Fruit fly (Drosophila melanogaster) whole organism, embryonic: ENCODE results near the gene Gart.

Experiments used
- ATbp ChIP-seq: fragments of 200-800 bp; sonication (Bioruptor generic); optimal IDR thresholded peaks from 2 replicates; lab custom pipeline; 2017; ENCODE audit warnings: missing biosample characterization, mild to moderate bottlenecking, missing genetic modification characterization, missing genetic modification reagents
- Atf6 ChIP-seq: fragments of 200-800 bp; sonication (Bioruptor generic); IDR thresholded peaks from 2 replicates; pipeline ENCODE4 v1.3.6; 2022; ENCODE audit warnings: missing biosample characterization, missing genetic modification characterization
- Blimp-1 ChIP-seq: fragments of 200-800 bp; sonication (Bioruptor generic); optimal IDR thresholded peaks from 3 replicates; lab custom pipeline; 2018; ENCODE audit warnings: missing biosample characterization, missing genetic modification characterization, mild to moderate bottlenecking, moderate library complexity, missing genetic modification reagents
- CG10654 ChIP-seq: fragments of 200-800 bp; sonication (Bioruptor generic); optimal IDR thresholded peaks from 2 replicates; lab custom pipeline; 2016; ENCODE audit warnings: missing biosample characterization, missing genetic modification characterization
- CG11085 ChIP-seq: fragments of 200-800 bp; sonication (Bioruptor generic); IDR thresholded peaks from 2 replicates; pipeline ENCODE4 v1.3.6; 2022; ENCODE audit warnings: missing biosample characterization, missing genetic modification characterization
- CG11093 ChIP-seq: fragments of 200-800 bp; sonication (Bioruptor generic); IDR thresholded peaks from 3 replicates; pipeline ENCODE4 v1.3.6; 2022; ENCODE audit warnings: missing biosample characterization, missing genetic modification characterization
- CG11247 ChIP-seq: fragments of 200-800 bp; sonication (Bioruptor generic); IDR thresholded peaks from 2 replicates; pipeline ENCODE4 v1.3.6; 2022; ENCODE audit warnings: missing biosample characterization, missing genetic modification characterization
- CG12104 ChIP-seq: fragments of 200-800 bp; sonication (Bioruptor generic); optimal IDR thresholded peaks from 3 replicates; lab custom pipeline; 2016; ENCODE audit warnings: missing biosample characterization, missing genetic modification characterization
- CG13624 ChIP-seq: fragments of 200-800 bp; sonication (Bioruptor generic); optimal IDR thresholded peaks from 2 replicates; lab custom pipeline; 2016; ENCODE audit warnings: missing biosample characterization, missing genetic modification characterization
- CG1647 ChIP-seq: fragments of 200-800 bp; sonication (Bioruptor generic); optimal IDR thresholded peaks from 3 replicates; lab custom pipeline; 2016; ENCODE audit warnings: missing biosample characterization, missing genetic modification characterization
- CG16813 ChIP-seq: fragments of 200-800 bp; sonication (Bioruptor generic); IDR thresholded peaks from 3 replicates; pipeline ENCODE4 v1.3.6; 2022; ENCODE audit warnings: missing biosample characterization, missing genetic modification characterization; ENCODE audit not compliant: partially characterized antibody
- CG16863 ChIP-seq: fragments of 200-800 bp; sonication (Bioruptor generic); optimal IDR thresholded peaks from 3 replicates; lab custom pipeline; 2016; ENCODE audit warnings: missing biosample characterization, missing genetic modification characterization
- CG17328 ChIP-seq: fragments of 200-800 bp; sonication (Bioruptor generic); IDR thresholded peaks from 2 replicates; pipeline ENCODE4 v1.3.6; 2022; ENCODE audit warnings: missing biosample characterization, missing genetic modification characterization
- CG18476 ChIP-seq: fragments of 200-800 bp; sonication (Bioruptor generic); optimal IDR thresholded peaks from 2 replicates; lab custom pipeline; 2016; ENCODE audit warnings: missing biosample characterization, mild to moderate bottlenecking, missing genetic modification characterization
- CG2199 ChIP-seq: fragments of 200-800 bp; sonication (Bioruptor generic); IDR thresholded peaks from 3 replicates; pipeline ENCODE4 v1.3.6; 2022; ENCODE audit warnings: missing biosample characterization, missing genetic modification characterization
- CG32767 ChIP-seq: fragments of 200-800 bp; sonication (Bioruptor generic); IDR thresholded peaks from 2 replicates; pipeline ENCODE4 v1.3.6; 2022; ENCODE audit warnings: missing biosample characterization, missing genetic modification characterization
- CG34422 ChIP-seq: fragments of 200-800 bp; sonication (Bioruptor generic); IDR thresholded peaks from 3 replicates; pipeline ENCODE4 v1.3.6; 2022; ENCODE audit warnings: missing biosample characterization, missing genetic modification characterization
- CG4404 ChIP-seq: fragments of 200-800 bp; sonication (Bioruptor generic); IDR thresholded peaks from 2 replicates; pipeline ENCODE4 v1.3.6; 2022; ENCODE audit warnings: missing biosample characterization, missing genetic modification characterization
- CG4854 ChIP-seq: fragments of 200-800 bp; sonication (Bioruptor generic); optimal IDR thresholded peaks from 2 replicates; lab custom pipeline; 2016; ENCODE audit warnings: missing biosample characterization, missing genetic modification characterization, inconsistent platforms
- CG6683 ChIP-seq: fragments of 200-800 bp; sonication (Bioruptor generic); optimal IDR thresholded peaks from 2 replicates; lab custom pipeline; 2017; ENCODE audit warnings: missing biosample characterization, mild to moderate bottlenecking, missing genetic modification characterization, missing genetic modification reagents
- CG7786 ChIP-seq: fragments of 200-800 bp; sonication (Bioruptor generic); optimal IDR thresholded peaks from 2 replicates; lab custom pipeline; 2016; ENCODE audit warnings: missing biosample characterization, missing genetic modification characterization
- CG7928 ChIP-seq: fragments of 200-800 bp; sonication (Bioruptor generic); optimal IDR thresholded peaks from 2 replicates; lab custom pipeline; 2017; ENCODE audit warnings: missing biosample characterization, mild to moderate bottlenecking, missing genetic modification characterization
- D ChIP-seq, 2 experiments: fragments of 200-800 bp in 1 of 2; fragments of >200 bp in 1 of 2; sonication (Bioruptor generic) in 1 of 2; optimal IDR thresholded peaks; 2 replicates in 1 of 2; 3 replicates in 1 of 2; lab custom pipeline; 2017; ENCODE audit warnings: mild to moderate bottlenecking in 1 of 2, missing biosample characterization in 1 of 2, missing genetic modification characterization in 1 of 2, missing genetic modification reagents in 1 of 2
- Dbx ChIP-seq: fragments of 200-800 bp; sonication (Bioruptor generic); IDR thresholded peaks from 3 replicates; pipeline ENCODE4 v1.3.6; 2022; ENCODE audit warnings: missing biosample characterization, missing genetic modification characterization
- Fer1 ChIP-seq: fragments of 200-800 bp; sonication (Bioruptor generic); optimal IDR thresholded peaks from 2 replicates; lab custom pipeline; 2017; ENCODE audit warnings: missing biosample characterization, mild to moderate bottlenecking, missing genetic modification characterization
- Fer2 ChIP-seq: fragments of 200-800 bp; sonication (Bioruptor generic); optimal IDR thresholded peaks from 2 replicates; lab custom pipeline; 2018; ENCODE audit warnings: missing biosample characterization, mild to moderate bottlenecking, missing genetic modification characterization, moderate library complexity
- HLH4C ChIP-seq: fragments of 200-800 bp; sonication (Bioruptor generic); IDR thresholded peaks from 3 replicates; pipeline ENCODE4 v1.3.6; 2022; ENCODE audit warnings: missing biosample characterization, missing genetic modification characterization; ENCODE audit not compliant: partially characterized antibody
- Hand ChIP-seq: fragments of 200-800 bp; sonication (Bioruptor generic); optimal IDR thresholded peaks from 2 replicates; lab custom pipeline; 2017; ENCODE audit warnings: mild to moderate bottlenecking, missing biosample characterization, missing genetic modification reagents, missing genetic modification characterization
- Hey ChIP-seq: fragments of 200-800 bp; sonication (Bioruptor generic); optimal IDR thresholded peaks from 3 replicates; lab custom pipeline; 2018; ENCODE audit warnings: missing biosample characterization, mild to moderate bottlenecking, missing genetic modification characterization
- MESR4 ChIP-seq: fragments of 200-800 bp; sonication (Bioruptor generic); optimal IDR thresholded peaks from 2 replicates; lab custom pipeline; 2018; ENCODE audit warnings: missing biosample characterization, mild to moderate bottlenecking, missing genetic modification characterization, moderate library complexity
- NFAT ChIP-seq: fragments of 200-800 bp; sonication (Bioruptor generic); IDR thresholded peaks from 2 replicates; pipeline ENCODE4 v1.3.6; 2022; ENCODE audit warnings: missing biosample characterization, missing genetic modification characterization
- Six4 ChIP-seq: fragments of 200-800 bp; sonication (Bioruptor generic); optimal IDR thresholded peaks from 2 replicates; lab custom pipeline; 2016; ENCODE audit warnings: missing biosample characterization, missing genetic modification characterization
- Spps ChIP-seq: fragments of 200-800 bp; sonication (Bioruptor generic); optimal IDR thresholded peaks from 2 replicates; lab custom pipeline; 2018; ENCODE audit warnings: missing biosample characterization, mild to moderate bottlenecking, missing genetic modification characterization
- Sry-δ ChIP-seq: fragments of 200-800 bp; sonication (Bioruptor generic); optimal IDR thresholded peaks from 2 replicates; lab custom pipeline; 2016; ENCODE audit warnings: missing biosample characterization, missing genetic modification characterization
- Trl ChIP-seq, 3 experiments: fragments of >200 bp in 2 of 3; fragments of 200-800 bp in 1 of 3; sonication (Bioruptor generic) in 1 of 3; optimal IDR thresholded peaks; 2 replicates in 1 of 3; 3 replicates in 2 of 3; lab custom pipeline; 2016 to 2017; ENCODE audit warnings: missing biosample characterization in 1 of 3, missing genetic modification characterization in 1 of 3
- chif ChIP-seq, 2 experiments: fragments of 200-800 bp; sonication (Bioruptor generic); optimal IDR thresholded peaks; 3 replicates each; lab custom pipeline; 2016; ENCODE audit warnings: missing biosample characterization in 2 of 2, missing genetic modification characterization in 2 of 2
- dm ChIP-seq: fragments of 200-800 bp; sonication (Bioruptor generic); optimal IDR thresholded peaks from 3 replicates; lab custom pipeline; 2016; ENCODE audit warnings: missing biosample characterization, missing genetic modification characterization
- ham ChIP-seq: fragments of 200-800 bp; sonication (Bioruptor generic); IDR thresholded peaks from 2 replicates; pipeline ENCODE4 v1.3.6; 2022; ENCODE audit warnings: missing biosample characterization, missing genetic modification characterization
- kah ChIP-seq: fragments of 200-800 bp; sonication (Bioruptor generic); optimal IDR thresholded peaks from 2 replicates; lab custom pipeline; 2018; ENCODE audit warnings: missing biosample characterization, mild to moderate bottlenecking, missing genetic modification characterization
- knrl ChIP-seq: fragments of 200-800 bp; sonication (Bioruptor generic); IDR thresholded peaks from 3 replicates; pipeline ENCODE4 v1.3.6; 2022; ENCODE audit warnings: missing biosample characterization, missing genetic modification characterization; ENCODE audit not compliant: partially characterized antibody
- lilli ChIP-seq: fragments of 200-800 bp; sonication (Bioruptor generic); optimal IDR thresholded peaks from 3 replicates; lab custom pipeline; 2016; ENCODE audit warnings: missing biosample characterization, missing genetic modification characterization
- oc ChIP-seq: fragments of 200-800 bp; sonication (Bioruptor generic); optimal IDR thresholded peaks from 2 replicates; lab custom pipeline; 2018; ENCODE audit warnings: missing biosample characterization, mild to moderate bottlenecking, missing genetic modification characterization, moderate library complexity
- pzg ChIP-seq: fragments of 200-800 bp; sonication (Bioruptor generic); optimal IDR thresholded peaks from 3 replicates; lab custom pipeline; 2018; ENCODE audit warnings: missing biosample characterization, mild to moderate bottlenecking, missing genetic modification characterization, moderate library complexity
- sna ChIP-seq: fragments of 200-800 bp; sonication (Bioruptor generic); IDR thresholded peaks from 2 replicates; pipeline ENCODE4 v1.3.6; 2022; ENCODE audit warnings: missing biosample characterization, missing genetic modification characterization; ENCODE audit not compliant: partially characterized antibody
- ttk ChIP-seq: fragments of 200-800 bp; sonication (Bioruptor generic); IDR thresholded peaks from 2 replicates; pipeline ENCODE4 v2.1.2; 2022; ENCODE audit warnings: missing biosample characterization, missing genetic modification characterization
- tx ChIP-seq: fragments of 200-800 bp; sonication (Bioruptor generic); optimal IDR thresholded peaks from 2 replicates; lab custom pipeline; 2016; ENCODE audit warnings: missing biosample characterization, missing genetic modification characterization
- unc-4 ChIP-seq: fragments of 200-800 bp; sonication (Bioruptor generic); IDR thresholded peaks from 2 replicates; pipeline ENCODE4 v1.3.6; 2022; ENCODE audit warnings: missing biosample characterization, missing genetic modification characterization; ENCODE audit not compliant: partially characterized antibody
- vvl ChIP-seq: fragments of 200-800 bp; sonication (Bioruptor generic); IDR thresholded peaks from 2 replicates; pipeline ENCODE4 v1.3.6; 2022; ENCODE audit warnings: missing biosample characterization, missing genetic modification characterization

Gene Gart

DNA sequence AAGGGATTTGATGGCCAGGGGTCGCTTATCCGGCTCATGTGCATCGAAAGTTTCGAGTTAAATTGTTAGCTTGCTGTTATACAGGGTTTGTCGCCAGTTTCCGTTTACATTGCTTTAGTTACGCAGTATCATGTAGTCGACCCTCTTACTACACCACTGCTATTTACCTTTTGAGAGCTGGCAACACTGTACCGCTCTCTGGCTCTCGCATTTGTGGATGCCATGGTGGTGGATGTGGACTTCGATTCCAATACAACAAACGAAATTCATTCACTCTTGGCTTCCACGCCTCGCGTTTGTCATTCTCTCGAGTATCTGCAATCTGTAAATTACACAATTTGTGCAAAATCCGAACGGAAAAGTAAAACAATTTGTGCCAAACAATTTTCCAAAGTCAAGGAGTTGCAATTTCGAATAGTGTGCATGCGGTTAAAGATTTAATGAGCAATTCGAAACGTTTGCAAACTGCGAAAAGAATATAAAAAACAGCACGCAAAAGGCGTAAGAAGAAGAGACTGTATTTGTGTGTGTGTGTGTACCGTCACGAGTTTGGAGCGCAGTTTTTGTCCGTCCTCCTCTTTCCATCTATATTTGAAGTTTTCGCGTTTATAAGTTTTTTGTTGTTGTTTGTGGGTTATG lies 25.4 kb upstream of the Gart start (continued):
- TF ChIP-seq oc (tag; lab: Kevin White, UChicago) = no peak
- peak; percentile 6; the same call in 1 of the 2 replicates for TF ChIP-seq NFAT
- no peak for TF ChIP-seq Blimp-1 (GFP tag; lab: Kevin White, UChicago)
- TF ChIP-seq CG1647 (GFP tag; lab: Kevin White, UChicago) = no peak
- no peak for TF ChIP-seq chif (GFP tag; optimal IDR thresholded peaks at IDR 0.05; lab: Kevin White, UChicago)
- no peak for TF ChIP-seq CG4854 (GFP tag; lab: Kevin White, UChicago)
- peak; percentile 4 for TF ChIP-seq Hand
- TF ChIP-seq CG7786 (GFP tag; lab: Kevin White, UChicago) = peak; percentile 25
- TF ChIP-seq ham (GFP tag; lab: Robert Waterston, UW) = no peak
- TF ChIP-seq CG2199 (GFP tag; lab: Robert Waterston, UW) = peak; percentile 76; the same call in 1 of the 3 replicates
- TF ChIP-seq HLH4C (GFP tag; lab: Robert Waterston, UW) = peak; percentile 100
- TF ChIP-seq CG16813 = peak; percentile 97
- peak; percentile 26; the same call in 1 of the 2 replicates for TF ChIP-seq ttk (GFP tag; lab: Robert Waterston, UW)
- TF ChIP-seq MESR4 (GFP tag; lab: Kevin White, UChicago) = peak; percentile 51
- no peak for TF ChIP-seq CG11093 (GFP tag; lab: Robert Waterston, UW)
- peak; percentile 72; the same call in 2 of the 3 replicates for TF ChIP-seq knrl
- TF ChIP-seq CG17328 (GFP tag; lab: Robert Waterston, UW) = peak; percentile 38; the same call in 1 of the 2 replicates
- TF ChIP-seq CG16863 (GFP tag; lab: Kevin White, UChicago) = no peak
- no peak for TF ChIP-seq D (optimal IDR thresholded peaks at IDR 0.05; lab: Kevin White, UChicago)
- no peak for TF ChIP-seq D (GFP tag; optimal IDR thresholded peaks at IDR 0.05; lab: Kevin White, UChicago)
- no peak for TF ChIP-seq Spps (tag; lab: Kevin White, UChicago)
- no peak for TF ChIP-seq CG6683
- TF ChIP-seq unc-4 (GFP tag; lab: Robert Waterston, UW) = peak; percentile 66
- TF ChIP-seq kah = no peak
- peak; percentile 53; the same call in 1 of the 2 replicates for TF ChIP-seq Atf6 (GFP tag; lab: Robert Waterston, UW)
- TF ChIP-seq CG7928 (GFP tag; lab: Kevin White, UChicago) = no peak
- peak; percentile 4 for TF ChIP-seq tx (GFP tag; lab: Kevin White, UChicago)
- TF ChIP-seq CG32767 (GFP tag; lab: Robert Waterston, UW) = 0 out of 2 replicates have a peak, but pooled peaks have one; percentile 31
- peak; percentile 81 to 84 for TF ChIP-seq Trl (optimal IDR thresholded peaks at IDR 0.05; lab: Kevin White, UChicago)
- peak; percentile 60 for TF ChIP-seq Trl (GFP tag; optimal IDR thresholded peaks at IDR 0.05; lab: Kevin White, UChicago)
- TF ChIP-seq dm (GFP tag; lab: Kevin White, UChicago) = no peak
- TF ChIP-seq Sry-δ (GFP tag; lab: Kevin White, UChicago) = peak; percentile 17
- TF ChIP-seq Six4 (GFP tag; lab: Kevin White, UChicago) = no peak
- peak; percentile 23 for TF ChIP-seq pzg
- TF ChIP-seq CG13624 (GFP tag; lab: Kevin White, UChicago) = no peak
- no peak for TF ChIP-seq CG12104
- no peak for TF ChIP-seq Fer2
- TF ChIP-seq Dbx (GFP tag; lab: Robert Waterston, UW) = peak; percentile 67; the same call in 1 of the 3 replicates
- TF ChIP-seq CG10654 (GFP tag; lab: Kevin White, UChicago) = no peak
- no peak for TF ChIP-seq lilli
- TF ChIP-seq Hey (tag; lab: Kevin White, UChicago) = no peak
- TF ChIP-seq CG34422 (GFP tag; lab: Robert Waterston, UW) = 0 out of 3 replicates have a peak, but pooled peaks have one; percentile 25
- TF ChIP-seq Fer1 (GFP tag; lab: Kevin White, UChicago) = peak; percentile 63
- no peak for TF ChIP-seq CG18476
- TF ChIP-seq ATbp (GFP tag; lab: Kevin White, UChicago) = no peak
- TF ChIP-seq CG11247 = no peak
- TF ChIP-seq CG11085 (GFP tag; lab: Robert Waterston, UW) = no peak
- 0 out of 2 replicates have a peak, but pooled peaks have one; percentile 8 for TF ChIP-seq CG4404 (GFP tag; lab: Robert Waterston, UW)
- peak; percentile 91 for TF ChIP-seq sna (GFP tag; lab: Robert Waterston, UW)
- peak; percentile 51 for TF ChIP-seq vvl
